Worm (Caenorhabditis elegans) whole organism, L1 larva: Measurements from ENCODE around the gene F32D1.7.

Source experiments
- C16A3.4 ChIP-seq: fragments of 150-350 bp; optimal IDR thresholded peaks from 2 replicates; lab custom pipeline; 2014; ENCODE audit warnings: missing biosample characterization, missing genetic modification characterization
- C34B4.2 ChIP-seq: sonication (generic microtip); optimal IDR thresholded peaks from 2 replicates; lab custom pipeline; 2017; ENCODE audit warnings: mild to moderate bottlenecking, missing genetic modification characterization, missing compliant biosample characterization
- ama-1 ChIP-seq: fragments of 150-350 bp; optimal IDR thresholded peaks from 2 replicates; lab custom pipeline; 2014
- ceh-82 ChIP-seq, 3 experiments: fragments of 150-350 bp in 1 of 3; sonication (generic microtip) in 2 of 3; optimal IDR thresholded peaks; 2 replicates each; lab custom pipeline; 2014 to 2017; ENCODE audit warnings: missing biosample characterization in 3 of 3, missing genetic modification characterization in 3 of 3
- ceh-90 ChIP-seq: sonication (generic microtip); optimal IDR thresholded peaks from 2 replicates; lab custom pipeline; 2016; ENCODE audit warnings: missing genetic modification characterization, missing compliant biosample characterization
- dpl-1 ChIP-seq, 3 experiments: fragments of 150-350 bp in 2 of 3; sonication (generic microtip) in 1 of 3; optimal IDR thresholded peaks; 2 replicates each; lab custom pipeline; 2014 to 2017; ENCODE audit warnings: missing biosample characterization in 3 of 3, missing genetic modification characterization in 3 of 3, missing genetic modification reagents in 3 of 3
- efl-1 ChIP-seq, 4 experiments: fragments of 150-350 bp; optimal IDR thresholded peaks in 3 of 4; peaks in 1 of 4; 1 replicate in 1 of 4; 2 replicates in 3 of 4; lab custom pipeline; 2014; ENCODE audit warnings: missing biosample characterization in 2 of 4, missing genetic modification characterization in 2 of 4, missing genetic modification reagents in 2 of 4
- efl-3 ChIP-seq: fragments of 200-800 bp; sonication (Bioruptor generic); optimal IDR thresholded peaks from 2 replicates; lab custom pipeline; 2018; ENCODE audit warnings: mild to moderate bottlenecking, missing genetic modification characterization, missing compliant biosample characterization
- egl-27 ChIP-seq, 2 experiments: fragments of 150-350 bp in 1 of 2; sonication (generic microtip); optimal IDR thresholded peaks; 3 replicates each; lab custom pipeline; 2017 to 2018; ENCODE audit warnings: missing biosample characterization in 2 of 2, missing genetic modification characterization in 2 of 2, missing genetic modification reagents in 2 of 2
- fos-1 ChIP-seq: fragments of 150-350 bp; optimal IDR thresholded peaks from 2 replicates; lab custom pipeline; 2014; ENCODE audit warnings: missing biosample characterization, missing genetic modification characterization
- grh-1 ChIP-seq: fragments of 200-800 bp; sonication (Bioruptor generic); IDR thresholded peaks from 2 replicates; pipeline ENCODE4 v1.3.6; 2022; ENCODE audit warnings: missing genetic modification reagents, missing genetic modification characterization, missing compliant biosample characterization
- hlh-17 ChIP-seq: fragments of 200-800 bp; sonication (Bioruptor generic); optimal IDR thresholded peaks from 2 replicates; lab custom pipeline; 2018; ENCODE audit warnings: missing genetic modification characterization, mild to moderate bottlenecking, missing compliant biosample characterization, moderate library complexity, borderline replicate concordance
- hlh-4 ChIP-seq: sonication (generic microtip); optimal IDR thresholded peaks from 2 replicates; lab custom pipeline; 2016; ENCODE audit warnings: mild to moderate bottlenecking, missing genetic modification characterization, missing compliant biosample characterization
- hpl-2 ChIP-seq: fragments of 150-350 bp; optimal IDR thresholded peaks from 2 replicates; lab custom pipeline; 2014; ENCODE audit warnings: missing biosample characterization, missing genetic modification reagents, missing genetic modification characterization
- isw-1 ChIP-seq: fragments of 200-800 bp; sonication (Bioruptor generic); IDR thresholded peaks from 2 replicates; pipeline ENCODE4 v1.3.6; 2022; ENCODE audit warnings: missing genetic modification characterization, missing compliant biosample characterization
- jun-1 ChIP-seq: fragments of 150-350 bp; optimal IDR thresholded peaks from 2 replicates; lab custom pipeline; 2014; ENCODE audit warnings: missing biosample characterization, missing genetic modification reagents, missing genetic modification characterization
- lin-13 ChIP-seq: fragments of 150-350 bp; optimal IDR thresholded peaks from 2 replicates; lab custom pipeline; 2014; ENCODE audit warnings: missing biosample characterization, missing genetic modification reagents, missing genetic modification characterization
- lin-14 ChIP-seq: fragments of 200-800 bp; sonication (Bioruptor generic); optimal IDR thresholded peaks from 2 replicates; lab custom pipeline; 2018; ENCODE audit warnings: mild to moderate bottlenecking, missing genetic modification characterization, moderate library complexity, missing compliant biosample characterization
- lin-39 ChIP-seq: fragments of 150-350 bp; optimal IDR thresholded peaks from 2 replicates; lab custom pipeline; 2014; ENCODE audit warnings: missing biosample characterization, missing genetic modification reagents, missing genetic modification characterization
- lir-3 ChIP-seq: sonication (generic microtip); optimal IDR thresholded peaks from 2 replicates; lab custom pipeline; 2016; ENCODE audit warnings: mild to moderate bottlenecking, missing genetic modification characterization, moderate library complexity, missing compliant biosample characterization; ENCODE audit not compliant: poor library complexity
- mab-9 ChIP-seq: fragments of 200-800 bp; sonication (Bioruptor generic); IDR thresholded peaks from 2 replicates; pipeline ENCODE4 v1.3.6; 2022; ENCODE audit warnings: missing genetic modification reagents, missing genetic modification characterization, missing compliant biosample characterization
- mdl-1 ChIP-seq, 2 experiments: fragments of 150-350 bp; optimal IDR thresholded peaks; 2 replicates each; lab custom pipeline; 2014 to 2017; ENCODE audit warnings: missing biosample characterization in 2 of 2, missing genetic modification characterization in 2 of 2, inconsistent platforms in 1 of 2
- mef-2 ChIP-seq: fragments of 150-350 bp; optimal IDR thresholded peaks from 2 replicates; lab custom pipeline; 2014; ENCODE audit warnings: missing biosample characterization, missing genetic modification characterization
- nhr-11 ChIP-seq: fragments of 150-350 bp; optimal IDR thresholded peaks from 2 replicates; lab custom pipeline; 2014; ENCODE audit warnings: missing biosample characterization, missing genetic modification characterization
- nhr-19 ChIP-seq: fragments of 200-800 bp; sonication (Bioruptor generic); conservative IDR thresholded peaks from 2 replicates; pipeline ENCODE4 v1.3.6; 2022; ENCODE audit warnings: missing genetic modification characterization, missing compliant biosample characterization
- nhr-20 ChIP-seq: sonication (generic microtip); optimal IDR thresholded peaks from 2 replicates; lab custom pipeline; 2016; ENCODE audit warnings: mild to moderate bottlenecking, missing genetic modification characterization, missing compliant biosample characterization
- nhr-237 ChIP-seq: fragments of 150-350 bp; optimal IDR thresholded peaks from 2 replicates; lab custom pipeline; 2014; ENCODE audit warnings: missing biosample characterization, missing genetic modification characterization
- nhr-47 ChIP-seq: sonication (generic microtip); optimal IDR thresholded peaks from 2 replicates; lab custom pipeline; 2016; ENCODE audit warnings: mild to moderate bottlenecking, missing genetic modification characterization, moderate library complexity, missing compliant biosample characterization
- nhr-71 ChIP-seq: sonication (generic microtip); optimal IDR thresholded peaks from 2 replicates; lab custom pipeline; 2016; ENCODE audit warnings: mild to moderate bottlenecking, missing genetic modification characterization, moderate library complexity, missing compliant biosample characterization
- nhr-77 ChIP-seq: fragments of 150-350 bp; optimal IDR thresholded peaks from 2 replicates; lab custom pipeline; 2014; ENCODE audit warnings: missing biosample characterization, missing genetic modification characterization
- nhr-85 ChIP-seq: sonication (generic microtip); peaks from one replicate; lab custom pipeline; 2016; ENCODE audit warnings: missing genetic modification characterization, inconsistent platforms, missing compliant biosample characterization
- pax-3 ChIP-seq: fragments of 200-800 bp; sonication (Bioruptor generic); optimal IDR thresholded peaks from 2 replicates; lab custom pipeline; 2018; ENCODE audit warnings: mild to moderate bottlenecking, missing genetic modification characterization, moderate library complexity, missing compliant biosample characterization
- pqm-1 ChIP-seq: sonication (generic microtip); optimal IDR thresholded peaks from 3 replicates; lab custom pipeline; 2017; ENCODE audit warnings: missing biosample characterization, missing genetic modification characterization
- rnt-1 ChIP-seq: sonication (generic microtip); optimal IDR thresholded peaks from 2 replicates; lab custom pipeline; 2016; ENCODE audit warnings: mild to moderate bottlenecking, missing genetic modification characterization, moderate library complexity, missing compliant biosample characterization
- skn-1 ChIP-seq: fragments of 150-350 bp; optimal IDR thresholded peaks from 2 replicates; lab custom pipeline; 2014; ENCODE audit warnings: missing biosample characterization, missing genetic modification characterization
- snpc-4 ChIP-seq: fragments of 150-350 bp; optimal IDR thresholded peaks from 2 replicates; lab custom pipeline; 2014; ENCODE audit warnings: missing biosample characterization, missing genetic modification characterization
- snu-23 ChIP-seq: sonication (generic microtip); optimal IDR thresholded peaks from 2 replicates; lab custom pipeline; 2016; ENCODE audit warnings: missing genetic modification characterization, missing compliant biosample characterization
- sptf-1 ChIP-seq: fragments of 150-350 bp; optimal IDR thresholded peaks from 2 replicates; lab custom pipeline; 2014; ENCODE audit warnings: missing biosample characterization, missing genetic modification characterization
- sup-37 ChIP-seq: fragments of 200-800 bp; sonication (Bioruptor generic); optimal IDR thresholded peaks from 2 replicates; lab custom pipeline; 2018; ENCODE audit warnings: mild to moderate bottlenecking, missing genetic modification characterization, missing compliant biosample characterization
- tlp-1 ChIP-seq: fragments of 150-350 bp; optimal IDR thresholded peaks from 2 replicates; lab custom pipeline; 2014; ENCODE audit warnings: missing biosample characterization, missing genetic modification characterization
- unc-130 ChIP-seq: fragments of 150-350 bp; optimal IDR thresholded peaks from 2 replicates; lab custom pipeline; 2017; ENCODE audit warnings: missing biosample characterization, missing genetic modification characterization, inconsistent platforms
- unc-30 ChIP-seq: sonication (generic microtip); optimal IDR thresholded peaks from 2 replicates; lab custom pipeline; 2017; ENCODE audit warnings: missing biosample characterization, missing genetic modification characterization
- unc-62 ChIP-seq: fragments of 150-350 bp; optimal IDR thresholded peaks from 2 replicates; lab custom pipeline; 2014; ENCODE audit warnings: missing biosample characterization, missing genetic modification reagents, missing genetic modification characterization
- unc-98 ChIP-seq: fragments of 200-800 bp; sonication (Bioruptor generic); IDR thresholded peaks from 2 replicates; pipeline ENCODE4 v1.3.6; 2022; ENCODE audit warnings: missing genetic modification characterization, missing compliant biosample characterization
- vab-15 ChIP-seq: sonication (generic microtip); optimal IDR thresholded peaks from 2 replicates; lab custom pipeline; 2017; ENCODE audit warnings: missing genotype, mild to moderate bottlenecking, missing genetic modification characterization, missing compliant biosample characterization
- zag-1 ChIP-seq: fragments of 150-350 bp; optimal IDR thresholded peaks from 2 replicates; lab custom pipeline; 2014; ENCODE audit warnings: missing biosample characterization, missing genetic modification characterization
- zip-4 ChIP-seq: fragments of 200-800 bp; sonication (Bioruptor generic); optimal IDR thresholded peaks from 2 replicates; lab custom pipeline; 2018; ENCODE audit warnings: mild to moderate bottlenecking, missing genetic modification characterization, moderate library complexity, missing compliant biosample characterization
- ztf-11 ChIP-seq, 2 experiments: sonication (generic microtip); optimal IDR thresholded peaks; 2 replicates each; lab custom pipeline; 2016 to 2017; ENCODE audit warnings: missing genetic modification characterization in 2 of 2, missing biosample characterization in 1 of 2, missing compliant biosample characterization in 1 of 2
- ztf-4 ChIP-seq: fragments of 150-350 bp; optimal IDR thresholded peaks from 2 replicates; lab custom pipeline; 2014; ENCODE audit warnings: missing biosample characterization, missing genetic modification characterization

Gene F32D1.7

ce11 chrV:4332450-4332849 lies 43.5 kb downstream of the F32D1.7 start, which contains the start of gene oac-12:
Gene oac-12, minus strand, starts transcription at chrV:4332550.
- TF ChIP-seq mdl-1 (tag; optimal IDR thresholded peaks at IDR 0.05; lab: Kevin White, UChicago) = no peak
- peak; percentile 2 for TF ChIP-seq nhr-85 (tag; lab: Kevin White, UChicago)
- TF ChIP-seq nhr-20 (tag; lab: Kevin White, UChicago) = no peak
- TF ChIP-seq nhr-77 (tag; lab: Kevin White, UChicago) = no peak

ce11 chrV:4330820-4331219 lies 45.2 kb downstream of the F32D1.7 start:
- TF ChIP-seq zip-4 (GFP tag; lab: Kevin White, UChicago) = no peak
- TF ChIP-seq ceh-82 (tag; optimal IDR thresholded peaks at IDR 0.05; lab: Kevin White, UChicago) = no peak
- no peak for TF ChIP-seq C34B4.2 (tag; lab: Kevin White, UChicago)
- no peak for TF ChIP-seq fos-1 (tag; lab: Kevin White, UChicago)
- no peak for TF ChIP-seq mab-9
- TF ChIP-seq egl-27 (tag; optimal IDR thresholded peaks at IDR 0.05; lab: Kevin White, UChicago) = no peak

- TF ChIP-seq lin-39 (no peak), snpc-4 (tag; lab: Kevin White, UChicago) (no peak), ama-1 (lab: Kevin White, UChicago) (no peak), skn-1 (no peak), C16A3.4 (tag; lab: Kevin White, UChicago) (no peak), nhr-47 (tag; lab: Kevin White, UChicago) (no peak), unc-62 (GFP tag; lab: Kevin White, UChicago) (no peak), snu-23 (GFP tag; lab: Kevin White, UChicago) (no peak), vab-15 (tag; lab: Kevin White, UChicago) (no peak), nhr-19 (GFP tag; lab: Robert Waterston, UW) (peak; percentile 18; the same call in 1 of the 2 replicates), sptf-1 (tag; lab: Kevin White, UChicago) (no peak), nhr-20 (tag; lab: Kevin White, UChicago) (peak; percentile 44), pax-3 (tag; lab: Kevin White, UChicago) (no peak), efl-3 (GFP tag; lab: Kevin White, UChicago) (no peak), C34B4.2 (tag; lab: Kevin White, UChicago) (no peak), hlh-17 (GFP tag; lab: Kevin White, UChicago) (no peak), hlh-4 (tag; lab: Kevin White, UChicago) (no peak), unc-30 (tag; lab: Kevin White, UChicago) (no peak), nhr-71 (tag; lab: Kevin White, UChicago) (peak; percentile 53), jun-1 (tag; lab: Kevin White, UChicago) (no peak), tlp-1 (no peak), lir-3 (tag; lab: Kevin White, UChicago) (no peak), hpl-2 (no peak), ztf-4 (tag; lab: Kevin White, UChicago) (no peak), lin-14 (peak; percentile 34), unc-130 (tag; lab: Kevin White, UChicago) (no peak), ztf-11 (tag; optimal IDR thresholded peaks at IDR 0.05; lab: Kevin White, UChicago) (no peak), mef-2 (tag; lab: Kevin White, UChicago) (no peak), nhr-11 (tag; lab: Kevin White, UChicago) (peak; percentile 13), lin-13 (no peak), pqm-1 (tag; lab: Kevin White, UChicago) (no peak), isw-1 (GFP tag; lab: Robert Waterston, UW) (no peak), unc-98 (no peak), rnt-1 (tag; lab: Kevin White, UChicago) (peak; percentile 58), ceh-90 (no peak), sup-37 (no peak), efl-1 (optimal IDR thresholded peaks at IDR 0.05; lab: Kevin White, UChicago) (no peak), efl-1 (GFP tag; optimal IDR thresholded peaks at IDR 0.05 in 1 of 2; lab: Kevin White, UChicago) (no peak), grh-1 (GFP tag; lab: Robert Waterston, UW) (no peak), dpl-1 (GFP tag; optimal IDR thresholded peaks at IDR 0.05; lab: Kevin White, UChicago) (no peak), nhr-237 (no peak), zag-1 (no peak)
Measured at ce11 chrV:4326841-4327240, 49.1 kb downstream of the F32D1.7 start, which contains the start of gene D2063.1. Gene D2063.1, plus strand, starts transcription at chrV:4327121.
